Worm (Caenorhabditis elegans) whole organism, L4 larva: ENCODE results near the gene F19G12.1.

ENCODE experiments used
- aly-2 ChIP-seq: sonication (generic microtip); optimal IDR thresholded peaks from 2 replicates; lab custom pipeline; 2018; ENCODE audit warnings: missing biosample characterization, missing genetic modification characterization
- ama-1 ChIP-seq: fragments of 150-350 bp; optimal IDR thresholded peaks from 2 replicates; lab custom pipeline; 2014; ENCODE audit warnings: inconsistent platforms, mixed read lengths
- cey-2 ChIP-seq: sonication (generic microtip); optimal IDR thresholded peaks from 3 replicates; lab custom pipeline; 2017; ENCODE audit warnings: missing genetic modification characterization, mild to moderate bottlenecking, missing compliant biosample characterization, antibody characterized with exemption, borderline replicate concordance; ENCODE audit not compliant: insufficient read depth
- dve-1 ChIP-seq: sonication (generic microtip); optimal IDR thresholded peaks from 2 replicates; lab custom pipeline; 2017; ENCODE audit warnings: antibody characterized with exemption, mild to moderate bottlenecking, missing genetic modification characterization, missing compliant biosample characterization; ENCODE audit not compliant: insufficient read depth
- fkh-10 ChIP-seq: fragments of 150-350 bp; optimal IDR thresholded peaks from 2 replicates; lab custom pipeline; 2014; ENCODE audit warnings: missing biosample characterization, missing genetic modification reagents, missing genetic modification characterization
- lin-15B ChIP-seq: fragments of 150-350 bp; sonication (generic microtip); optimal IDR thresholded peaks from 3 replicates; lab custom pipeline; 2014; ENCODE audit warnings: missing biosample characterization, missing genetic modification characterization
- nhr-10 ChIP-seq: fragments of 150-350 bp; optimal IDR thresholded peaks from 2 replicates; lab custom pipeline; 2014; ENCODE audit warnings: missing biosample characterization, missing genetic modification characterization
- rbr-2 ChIP-seq: sonication (generic microtip); optimal IDR thresholded peaks from 2 replicates; lab custom pipeline; 2016; ENCODE audit warnings: missing genotype, missing genetic modification characterization, missing compliant biosample characterization

- TF ChIP-seq fkh-10 (GFP tag; lab: Kevin White, UChicago) (no peak), ama-1 (lab: Kevin White, UChicago) (no peak), dve-1 (no peak), nhr-10 (tag; lab: Kevin White, UChicago) (no peak), lin-15B (tag; lab: Kevin White, UChicago) (no peak), rbr-2 (no peak), cey-2 (tag; lab: Kevin White, UChicago) (no peak), aly-2 (no peak)
Observed at ce11 chrX:1384538-1384937, 46.3 kb upstream of the F19G12.1 start, which contains the start of gene F56C3.8.
